Fruit fly (Drosophila melanogaster) whole organism, embryonic: ENCODE results near the gene janA.

Experiments used
- CG18764 ChIP-seq: fragments of 200-800 bp; sonication (Bioruptor generic); optimal IDR thresholded peaks from 3 replicates; lab custom pipeline; 2016; ENCODE audit warnings: missing biosample characterization, missing genetic modification characterization
- CG9932 ChIP-seq: fragments of 200-800 bp; sonication (Bioruptor generic); IDR thresholded peaks from 2 replicates; pipeline ENCODE4 v1.3.6; 2022; ENCODE audit warnings: missing biosample characterization, missing genetic modification characterization
- Optix ChIP-seq: fragments of 200-800 bp; sonication (Bioruptor generic); IDR thresholded peaks from 3 replicates; pipeline ENCODE4 v1.3.6; 2022; ENCODE audit warnings: missing biosample characterization, missing genetic modification characterization
- Sry-δ ChIP-seq: fragments of 200-800 bp; sonication (Bioruptor generic); optimal IDR thresholded peaks from 2 replicates; lab custom pipeline; 2016; ENCODE audit warnings: missing biosample characterization, missing genetic modification characterization
- dpn ChIP-seq, 2 experiments: fragments of 200-800 bp; sonication (Bioruptor generic); optimal IDR thresholded peaks; 3 replicates each; lab custom pipeline; 2016; ENCODE audit warnings: missing biosample characterization in 2 of 2, missing genetic modification characterization in 2 of 2
- esg ChIP-seq: fragments of 200-800 bp; sonication (Bioruptor generic); conservative IDR thresholded peaks from 2 replicates; pipeline ENCODE4 v1.3.6; 2022; ENCODE audit warnings: missing biosample characterization, missing genetic modification characterization
- mirr ChIP-seq: fragments of 200-800 bp; sonication (Bioruptor generic); optimal IDR thresholded peaks from 3 replicates; lab custom pipeline; 2018; ENCODE audit warnings: missing biosample characterization, mild to moderate bottlenecking, missing genetic modification characterization
- pan ChIP-seq, 4 experiments: fragments of >200 bp in 3 of 4; fragments of 200-800 bp in 1 of 4; sonication (Bioruptor generic) in 1 of 4; optimal IDR thresholded peaks in 3 of 4; IDR thresholded peaks in 1 of 4; 2 replicates each; pipeline versions ENCODE4 v1.3.6 to Lab custom; 2017 to 2022; ENCODE audit warnings: missing biosample characterization in 2 of 4, missing genetic modification characterization in 2 of 4, mixed read lengths in 1 of 4
- phol ChIP-seq: fragments of 200-800 bp; sonication (Bioruptor generic); optimal IDR thresholded peaks from 3 replicates; lab custom pipeline; 2018; ENCODE audit warnings: missing biosample characterization, mild to moderate bottlenecking, missing genetic modification characterization, moderate library complexity
- psq ChIP-seq: fragments of 200-800 bp; sonication (Bioruptor generic); optimal IDR thresholded peaks from 2 replicates; lab custom pipeline; 2017; ENCODE audit warnings: missing biosample characterization, missing genetic modification characterization
- pum ChIP-seq: fragments of 200-800 bp; sonication (Bioruptor generic); optimal IDR thresholded peaks from 2 replicates; lab custom pipeline; 2016; ENCODE audit warnings: missing biosample characterization, missing genetic modification characterization
- seq ChIP-seq: fragments of 200-800 bp; sonication (Bioruptor generic); IDR thresholded peaks from 2 replicates; pipeline ENCODE4 v1.3.6; 2022; ENCODE audit warnings: missing biosample characterization, missing genetic modification characterization
- tx ChIP-seq: fragments of 200-800 bp; sonication (Bioruptor generic); optimal IDR thresholded peaks from 2 replicates; lab custom pipeline; 2016; ENCODE audit warnings: missing biosample characterization, missing genetic modification characterization

DNA sequence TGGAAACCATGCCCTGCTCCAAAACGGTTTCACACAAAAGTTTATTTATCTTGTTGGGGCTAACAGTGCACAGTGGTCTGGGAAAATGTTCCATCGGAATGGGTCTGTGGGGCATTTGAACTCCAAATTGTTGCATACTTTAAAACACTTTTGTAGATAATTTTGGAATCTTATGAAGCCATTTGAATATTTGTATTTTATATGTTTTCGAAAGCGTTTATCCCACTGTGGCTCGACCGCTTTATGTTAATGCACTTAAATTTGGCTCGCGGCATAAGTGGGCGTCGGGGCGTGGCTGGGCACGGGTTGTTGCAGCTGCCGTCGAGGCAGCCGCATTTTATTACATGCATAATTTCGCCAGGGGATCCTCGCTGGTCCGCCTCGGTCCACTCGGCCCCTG is 32.5 kb upstream of the janA start:
- TF ChIP-seq Sry-δ (GFP tag; lab: Kevin White, UChicago) (no peak), dpn (GFP tag; optimal IDR thresholded peaks at IDR 0.05; lab: Kevin White, UChicago) (no peak), mirr (GFP tag; lab: Kevin White, UChicago) (no peak), Optix (no peak), psq (GFP tag; lab: Kevin White, UChicago) (no peak), tx (no peak), pan (optimal IDR thresholded peaks at IDR 0.05; lab: Kevin White, UChicago) (no peak), pan (GFP tag; optimal IDR thresholded peaks at IDR 0.05 in 1 of 2, IDR thresholded peaks at IDR 0.05 in 1 of 2) (no peak), pum (GFP tag; lab: Kevin White, UChicago) (no peak), phol (tag; lab: Kevin White, UChicago) (no peak), seq (GFP tag; lab: Robert Waterston, UW) (no peak), CG9932 (no peak), CG18764 (GFP tag; lab: Kevin White, UChicago) (no peak), esg (no peak)
